Worm (Caenorhabditis elegans): ENCODE measurements around the gene F45D3.3.

Gene F45D3.3

ce11 chrV:12536409-12537038 lies 13.7 kb downstream of the F45D3.3 start:
- TF ChIP-seq repo-1 (tag; optimal IDR thresholded peaks at IDR 0.05), result no peak

- TF ChIP-seq sea-2 (GFP tag; IDR thresholded peaks at IDR 0.05) (no peak), ceh-100 (GFP tag; IDR thresholded peaks at IDR 0.05) (no peak), K12H6.12 (tag; optimal IDR thresholded peaks at IDR 0.05) (no peak), dpl-1 (GFP tag; optimal IDR thresholded peaks at IDR 0.05) (no peak), B0261.1 (tag; optimal IDR thresholded peaks at IDR 0.05) (no peak), lag-1 (GFP tag; IDR thresholded peaks at IDR 0.05) (no peak), Y53F4B.3 (GFP tag; IDR thresholded peaks at IDR 0.05) (no peak), somi-1 (GFP tag; optimal IDR thresholded peaks at IDR 0.05) (no peak), F33H1.4 (GFP tag; IDR thresholded peaks at IDR 0.05) (no peak)
Measured at ce11 chrV:12534941-12535340, 15.2 kb downstream of the F45D3.3 start.

- TF ChIP-seq Y67H2A.10 (GFP tag; conservative IDR thresholded peaks at IDR 0.05) (no peak), bed-2 (GFP tag; IDR thresholded peaks at IDR 0.05) (no peak), Y56A3A.18 (GFP tag; IDR thresholded peaks at IDR 0.05) (no peak), aptf-3 (GFP tag; IDR thresholded peaks at IDR 0.05) (no peak), nhr-80 (tag; optimal IDR thresholded peaks at IDR 0.05) (peak; percentile 7), lsy-27 (tag; optimal IDR thresholded peaks at IDR 0.05; ENCODE audit: borderline replicate concordance, insufficient read depth) (no peak), somi-1 (GFP tag; optimal IDR thresholded peaks at IDR 0.05) (no peak), B0019.2 (GFP tag; conservative IDR thresholded peaks at IDR 0.05) (no peak)
Measured at ce11 chrV:12533635-12534150, 16.5 kb downstream of the F45D3.3 start.

ce11 chrV:12532369-12532768 lies 17.8 kb downstream of the F45D3.3 start:
- TF ChIP-seq bed-2 (GFP tag; IDR thresholded peaks at IDR 0.05) (no peak), nhr-80 (tag; optimal IDR thresholded peaks at IDR 0.05) (peak; percentile 65), madf-8 (GFP tag; conservative IDR thresholded peaks at IDR 0.05) (no peak), aptf-2 (GFP tag; conservative IDR thresholded peaks at IDR 0.05) (no peak)

- TF ChIP-seq Y53F4B.3 (GFP tag; IDR thresholded peaks at IDR 0.05), result no peak
- TF ChIP-seq lin-26 (GFP tag; IDR thresholded peaks at IDR 0.05), result no peak
- no peak for TF ChIP-seq rcor-1 (GFP tag; IDR thresholded peaks at IDR 0.05)
- TF ChIP-seq ceh-100 (GFP tag; IDR thresholded peaks at IDR 0.05), result no peak
- no peak for TF ChIP-seq let-526 (GFP tag; IDR thresholded peaks at IDR 0.05)
Measured at ce11 chrV:12531084-12531483, 19.1 kb downstream of the F45D3.3 start.

- TF ChIP-seq lin-54 (GFP tag; optimal IDR thresholded peaks at IDR 0.05) (no peak), aptf-3 (GFP tag; IDR thresholded peaks at IDR 0.05) (no peak), F57C9.4 (tag; optimal IDR thresholded peaks at IDR 0.05) (no peak), rcor-1 (GFP tag; IDR thresholded peaks at IDR 0.05) (no peak), B0261.1 (tag; optimal IDR thresholded peaks at IDR 0.05) (no peak), egl-44 (GFP tag; IDR thresholded peaks at IDR 0.05) (no peak), bed-2 (GFP tag; IDR thresholded peaks at IDR 0.05) (no peak), chd-7 (tag; optimal IDR thresholded peaks at IDR 0.05) (no peak), tbp1 (GFP tag; optimal IDR thresholded peaks at IDR 0.05) (no peak), nfya-1 (tag; optimal IDR thresholded peaks at IDR 0.05; ENCODE audit: borderline replicate concordance, insufficient read depth) (no peak), hmg-1.2 (GFP tag; IDR thresholded peaks at IDR 0.05) (no peak), lsy-27 (tag; optimal IDR thresholded peaks at IDR 0.05; ENCODE audit: borderline replicate concordance, insufficient read depth) (no peak), K11D2.4 (GFP tag; IDR thresholded peaks at IDR 0.05) (no peak), Y67H2A.10 (GFP tag; conservative IDR thresholded peaks at IDR 0.05) (no peak)
Measured at ce11 chrV:12530129-12530528, 20.1 kb downstream of the F45D3.3 start.

Measured in whole organism, young adult.